Fruit fly (Drosophila melanogaster) whole organism, adult: Measurements from ENCODE around the gene CG42747.

Source experiments
- CG11617 ChIP-seq: fragments of 200-800 bp; sonication (Bioruptor generic); optimal IDR thresholded peaks from 2 replicates; lab custom pipeline; 2017; ENCODE audit warnings: mild to moderate bottlenecking, missing biosample characterization, missing genetic modification reagents, missing genetic modification characterization
- CG12768 ChIP-seq: fragments of 200-800 bp; sonication (Bioruptor generic); optimal IDR thresholded peaks from 2 replicates; lab custom pipeline; 2017; ENCODE audit warnings: missing biosample characterization, missing genetic modification characterization, mild to moderate bottlenecking, moderate library complexity, missing genetic modification reagents
- CG1620 ChIP-seq: fragments of 200-800 bp; sonication (Bioruptor generic); optimal IDR thresholded peaks from 2 replicates; lab custom pipeline; 2016; ENCODE audit warnings: missing biosample characterization, missing genetic modification characterization
- CG7045 ChIP-seq: fragments of 200-800 bp; sonication (Bioruptor generic); optimal IDR thresholded peaks from 2 replicates; lab custom pipeline; 2017; ENCODE audit warnings: missing biosample characterization, mild to moderate bottlenecking, missing genetic modification characterization
- CG7101 ChIP-seq: fragments of 200-800 bp; sonication (Bioruptor generic); optimal IDR thresholded peaks from 2 replicates; lab custom pipeline; 2018; ENCODE audit warnings: missing biosample characterization, mild to moderate bottlenecking, missing genetic modification characterization, moderate library complexity
- Clk ChIP-seq: fragments of 200-800 bp; sonication (Bioruptor generic); optimal IDR thresholded peaks from 2 replicates; lab custom pipeline; 2017; ENCODE audit warnings: missing biosample characterization, missing genetic modification characterization
- Hr96 ChIP-seq: fragments of 200-800 bp; sonication (Bioruptor generic); optimal IDR thresholded peaks from 2 replicates; lab custom pipeline; 2016; ENCODE audit warnings: missing biosample characterization, missing genetic modification characterization
- Mnt ChIP-seq: fragments of 200-800 bp; sonication (Bioruptor generic); optimal IDR thresholded peaks from 2 replicates; lab custom pipeline; 2016; ENCODE audit warnings: missing biosample characterization, mild to moderate bottlenecking, missing genetic modification characterization
- cnc ChIP-seq, 2 experiments: fragments of >200 bp; optimal IDR thresholded peaks; 2 replicates each; lab custom pipeline; 2017
- kay ChIP-seq: fragments of 200-800 bp; sonication (Bioruptor generic); peaks from one replicate; lab custom pipeline; 2016; ENCODE audit warnings: missing biosample characterization, missing genetic modification characterization, borderline replicate concordance
- tj ChIP-seq: fragments of 200-800 bp; sonication (Bioruptor generic); optimal IDR thresholded peaks from 3 replicates; lab custom pipeline; 2017; ENCODE audit warnings: missing biosample characterization, mild to moderate bottlenecking, missing genetic modification characterization, moderate library complexity

DNA sequence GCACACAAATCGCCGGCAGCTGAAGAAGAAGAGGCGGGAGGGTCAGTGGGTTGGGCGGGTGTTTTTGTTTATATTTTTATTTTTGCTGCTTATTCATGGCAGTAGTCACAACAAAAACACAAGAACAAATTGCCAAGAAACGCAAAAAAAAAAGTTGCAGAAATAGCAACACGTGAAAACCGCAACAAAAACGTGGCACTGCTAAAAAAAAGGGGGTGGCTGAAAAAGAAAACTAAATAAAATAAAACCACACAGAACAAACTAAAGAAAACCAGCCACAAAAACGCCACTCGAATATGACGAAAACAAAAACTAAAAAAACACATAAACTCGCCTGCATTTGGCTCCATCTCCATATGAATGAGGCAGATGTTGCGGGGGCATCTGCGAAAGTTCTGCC lies 4.5 kb downstream of the CG42747 start:
- TF ChIP-seq kay (GFP tag; lab: Kevin White, UChicago) (no peak), CG7101 (tag; lab: Kevin White, UChicago) (no peak), Mnt (GFP tag; lab: Kevin White, UChicago) (no peak), cnc (optimal IDR thresholded peaks at IDR 0.05; lab: Kevin White, UChicago) (no peak), CG12768 (no peak), Hr96 (GFP tag; lab: Kevin White, UChicago) (no peak), CG7045 (no peak), Clk (GFP tag; lab: Kevin White, UChicago) (no peak), CG1620 (GFP tag; lab: Kevin White, UChicago) (no peak), CG11617 (no peak), tj (GFP tag; lab: Kevin White, UChicago) (peak; percentile 34)
